Worm (Caenorhabditis elegans) whole organism, L1 larva: ENCODE data around the gene gna-1.
A peak's percentile ranks its signal among the peaks of the same experiment; 100 is the strongest.

ENCODE experiments used
- C04F5.9 ChIP-seq: sonication (generic microtip); optimal IDR thresholded peaks from 2 replicates; lab custom pipeline; 2016; ENCODE audit warnings: missing genetic modification characterization, missing compliant biosample characterization
- C16A3.4 ChIP-seq: fragments of 150-350 bp; optimal IDR thresholded peaks from 2 replicates; lab custom pipeline; 2014; ENCODE audit warnings: missing biosample characterization, missing genetic modification characterization
- C34B4.2 ChIP-seq: sonication (generic microtip); optimal IDR thresholded peaks from 2 replicates; lab custom pipeline; 2017; ENCODE audit warnings: mild to moderate bottlenecking, missing genetic modification characterization, missing compliant biosample characterization
- F16B12.6 ChIP-seq: fragments of 150-350 bp; optimal IDR thresholded peaks from 2 replicates; lab custom pipeline; 2014; ENCODE audit warnings: missing biosample characterization, missing genetic modification characterization
- alr-1 ChIP-seq: fragments of 200-800 bp; sonication (Bioruptor generic); optimal IDR thresholded peaks from 2 replicates; lab custom pipeline; 2018; ENCODE audit warnings: borderline replicate concordance, mild to moderate bottlenecking, missing genetic modification characterization, missing compliant biosample characterization
- aly-2 ChIP-seq: fragments of 150-350 bp; optimal IDR thresholded peaks from 2 replicates; lab custom pipeline; 2014; ENCODE audit warnings: missing biosample characterization, missing genetic modification characterization
- blmp-1 ChIP-seq: fragments of 150-350 bp; optimal IDR thresholded peaks from 2 replicates; lab custom pipeline; 2014; ENCODE audit warnings: missing biosample characterization, missing genetic modification characterization
- ceh-63 ChIP-seq: fragments of 200-800 bp; sonication (Bioruptor generic); optimal IDR thresholded peaks from 2 replicates; lab custom pipeline; 2018; ENCODE audit warnings: mild to moderate bottlenecking, missing genetic modification characterization, missing compliant biosample characterization
- ceh-8 ChIP-seq: fragments of 200-800 bp; sonication (Bioruptor generic); optimal IDR thresholded peaks from 2 replicates; lab custom pipeline; 2018; ENCODE audit warnings: mild to moderate bottlenecking, missing genetic modification characterization, moderate library complexity, missing compliant biosample characterization
- ceh-88 ChIP-seq: fragments of 200-800 bp; sonication (Bioruptor generic); IDR thresholded peaks from 2 replicates; pipeline ENCODE4 v1.3.6; 2022; ENCODE audit warnings: missing genetic modification characterization, missing compliant biosample characterization
- dsc-1 ChIP-seq: sonication (generic microtip); optimal IDR thresholded peaks from 2 replicates; lab custom pipeline; 2016; ENCODE audit warnings: mild to moderate bottlenecking, missing genetic modification characterization, missing compliant biosample characterization
- efl-1 ChIP-seq, 4 experiments: fragments of 150-350 bp; optimal IDR thresholded peaks in 3 of 4; peaks in 1 of 4; 1 replicate in 1 of 4; 2 replicates in 3 of 4; lab custom pipeline; 2014; ENCODE audit warnings: missing biosample characterization in 2 of 4, missing genetic modification characterization in 2 of 4, missing genetic modification reagents in 2 of 4
- egl-13 ChIP-seq: sonication (generic microtip); optimal IDR thresholded peaks from 2 replicates; lab custom pipeline; 2016; ENCODE audit warnings: missing genotype, missing genetic modification reagents, missing genetic modification characterization, missing compliant biosample characterization
- egl-27 ChIP-seq, 2 experiments: fragments of 150-350 bp in 1 of 2; sonication (generic microtip); optimal IDR thresholded peaks; 3 replicates each; lab custom pipeline; 2017 to 2018; ENCODE audit warnings: missing biosample characterization in 2 of 2, missing genetic modification characterization in 2 of 2, missing genetic modification reagents in 2 of 2
- ets-5 ChIP-seq: fragments of 200-800 bp; sonication (Bioruptor generic); IDR thresholded peaks from 2 replicates; pipeline ENCODE4 v1.3.6; 2022; ENCODE audit warnings: missing genetic modification characterization, missing compliant biosample characterization
- hlh-17 ChIP-seq: fragments of 200-800 bp; sonication (Bioruptor generic); optimal IDR thresholded peaks from 2 replicates; lab custom pipeline; 2018; ENCODE audit warnings: missing genetic modification characterization, mild to moderate bottlenecking, missing compliant biosample characterization, moderate library complexity, borderline replicate concordance
- hpl-2 ChIP-seq: fragments of 150-350 bp; optimal IDR thresholded peaks from 2 replicates; lab custom pipeline; 2014; ENCODE audit warnings: missing biosample characterization, missing genetic modification reagents, missing genetic modification characterization
- isw-1 ChIP-seq: fragments of 200-800 bp; sonication (Bioruptor generic); IDR thresholded peaks from 2 replicates; pipeline ENCODE4 v1.3.6; 2022; ENCODE audit warnings: missing genetic modification characterization, missing compliant biosample characterization
- jun-1 ChIP-seq: fragments of 150-350 bp; optimal IDR thresholded peaks from 2 replicates; lab custom pipeline; 2014; ENCODE audit warnings: missing biosample characterization, missing genetic modification reagents, missing genetic modification characterization
- lin-14 ChIP-seq: fragments of 200-800 bp; sonication (Bioruptor generic); optimal IDR thresholded peaks from 2 replicates; lab custom pipeline; 2018; ENCODE audit warnings: mild to moderate bottlenecking, missing genetic modification characterization, moderate library complexity, missing compliant biosample characterization
- lin-15B ChIP-seq: fragments of 150-350 bp; sonication (generic microtip); optimal IDR thresholded peaks from 3 replicates; lab custom pipeline; 2014; ENCODE audit warnings: missing biosample characterization, missing genetic modification characterization
- mep-1 ChIP-seq: fragments of 150-350 bp; optimal IDR thresholded peaks from 2 replicates; lab custom pipeline; 2014; ENCODE audit warnings: missing biosample characterization, missing genetic modification characterization
- nhr-11 ChIP-seq: fragments of 150-350 bp; optimal IDR thresholded peaks from 2 replicates; lab custom pipeline; 2014; ENCODE audit warnings: missing biosample characterization, missing genetic modification characterization
- nhr-20 ChIP-seq: sonication (generic microtip); optimal IDR thresholded peaks from 2 replicates; lab custom pipeline; 2016; ENCODE audit warnings: mild to moderate bottlenecking, missing genetic modification characterization, missing compliant biosample characterization
- nhr-28 ChIP-seq: fragments of 150-350 bp; optimal IDR thresholded peaks from 2 replicates; lab custom pipeline; 2014; ENCODE audit warnings: missing biosample characterization, missing genetic modification characterization
- nhr-47 ChIP-seq: sonication (generic microtip); optimal IDR thresholded peaks from 2 replicates; lab custom pipeline; 2016; ENCODE audit warnings: mild to moderate bottlenecking, missing genetic modification characterization, moderate library complexity, missing compliant biosample characterization
- nhr-77 ChIP-seq: fragments of 150-350 bp; optimal IDR thresholded peaks from 2 replicates; lab custom pipeline; 2014; ENCODE audit warnings: missing biosample characterization, missing genetic modification characterization
- pqm-1 ChIP-seq: sonication (generic microtip); optimal IDR thresholded peaks from 3 replicates; lab custom pipeline; 2017; ENCODE audit warnings: missing biosample characterization, missing genetic modification characterization
- snu-23 ChIP-seq: sonication (generic microtip); optimal IDR thresholded peaks from 2 replicates; lab custom pipeline; 2016; ENCODE audit warnings: missing genetic modification characterization, missing compliant biosample characterization
- sox-4 ChIP-seq: sonication (generic microtip); optimal IDR thresholded peaks from 2 replicates; lab custom pipeline; 2016; ENCODE audit warnings: missing genetic modification characterization, missing compliant biosample characterization
- swsn-7 ChIP-seq: sonication (generic microtip); optimal IDR thresholded peaks from 2 replicates; lab custom pipeline; 2016; ENCODE audit warnings: missing genetic modification characterization, missing compliant biosample characterization
- tbx-2 ChIP-seq: sonication (generic microtip); optimal IDR thresholded peaks from 2 replicates; lab custom pipeline; 2016; ENCODE audit warnings: missing genetic modification characterization, missing compliant biosample characterization
- tlp-1 ChIP-seq: fragments of 150-350 bp; optimal IDR thresholded peaks from 2 replicates; lab custom pipeline; 2014; ENCODE audit warnings: missing biosample characterization, missing genetic modification characterization
- unc-130 ChIP-seq: fragments of 150-350 bp; optimal IDR thresholded peaks from 2 replicates; lab custom pipeline; 2017; ENCODE audit warnings: missing biosample characterization, missing genetic modification characterization, inconsistent platforms
- unc-62 ChIP-seq: fragments of 150-350 bp; optimal IDR thresholded peaks from 2 replicates; lab custom pipeline; 2014; ENCODE audit warnings: missing biosample characterization, missing genetic modification reagents, missing genetic modification characterization
- unc-86 ChIP-seq: sonication (generic microtip); optimal IDR thresholded peaks from 2 replicates; lab custom pipeline; 2016; ENCODE audit warnings: missing genetic modification characterization, missing compliant biosample characterization
- zag-1 ChIP-seq: fragments of 150-350 bp; optimal IDR thresholded peaks from 2 replicates; lab custom pipeline; 2014; ENCODE audit warnings: missing biosample characterization, missing genetic modification characterization

Gene gna-1

DNA sequence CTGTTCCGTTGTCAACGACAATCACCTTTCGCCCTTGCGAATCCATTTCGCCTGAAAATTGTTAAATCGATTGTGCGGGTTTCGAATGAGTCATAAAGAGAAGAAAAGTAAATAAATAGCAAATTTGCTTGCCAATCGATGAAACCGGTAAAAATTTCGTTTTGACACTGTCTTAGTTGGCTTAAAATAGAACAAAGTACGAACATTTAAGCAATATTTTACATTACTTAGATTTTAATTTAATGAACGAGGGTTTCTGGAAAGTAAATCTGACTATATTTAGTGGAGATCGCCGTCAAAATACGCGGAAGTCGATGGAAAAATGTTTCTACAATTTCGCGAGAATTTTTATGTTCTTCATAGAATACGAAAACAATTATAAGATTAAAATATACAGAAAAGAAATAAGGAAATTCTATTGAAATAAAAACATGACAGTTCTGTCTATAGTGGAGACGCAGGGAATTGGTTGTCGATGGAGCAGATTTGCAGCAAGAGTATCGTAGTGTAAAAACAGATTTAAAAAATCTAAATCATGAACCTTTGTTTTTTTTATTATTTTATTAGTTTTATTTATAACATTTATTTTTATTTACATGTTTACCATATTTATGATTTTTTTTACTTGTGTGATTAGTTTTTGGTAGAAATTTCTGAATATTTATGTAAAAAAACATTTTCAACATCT, 18.5 kb upstream of the gna-1 start, which contains the start of gene arx-2 (continued):
- no peak for TF ChIP-seq ceh-8 (GFP tag; lab: Kevin White, UChicago)
- no peak for TF ChIP-seq aly-2
- no peak for TF ChIP-seq C34B4.2 (tag; lab: Kevin White, UChicago)
- TF ChIP-seq unc-130 (tag; lab: Kevin White, UChicago), result peak; percentile 59
- TF ChIP-seq nhr-28 (tag; lab: Kevin White, UChicago), result no peak
- peak; percentile 53 for TF ChIP-seq lin-14 (GFP tag; lab: Kevin White, UChicago)
- no peak for TF ChIP-seq nhr-11
- no peak for TF ChIP-seq C04F5.9 (tag; lab: Kevin White, UChicago)
- TF ChIP-seq pqm-1 (tag; lab: Kevin White, UChicago), result no peak
- peak; percentile 36 for TF ChIP-seq snu-23 (GFP tag; lab: Kevin White, UChicago)
- no peak for TF ChIP-seq alr-1 (tag; lab: Kevin White, UChicago)
- peak; percentile 25 for TF ChIP-seq nhr-20
- TF ChIP-seq, all 84 proteins: peak for 20

DNA sequence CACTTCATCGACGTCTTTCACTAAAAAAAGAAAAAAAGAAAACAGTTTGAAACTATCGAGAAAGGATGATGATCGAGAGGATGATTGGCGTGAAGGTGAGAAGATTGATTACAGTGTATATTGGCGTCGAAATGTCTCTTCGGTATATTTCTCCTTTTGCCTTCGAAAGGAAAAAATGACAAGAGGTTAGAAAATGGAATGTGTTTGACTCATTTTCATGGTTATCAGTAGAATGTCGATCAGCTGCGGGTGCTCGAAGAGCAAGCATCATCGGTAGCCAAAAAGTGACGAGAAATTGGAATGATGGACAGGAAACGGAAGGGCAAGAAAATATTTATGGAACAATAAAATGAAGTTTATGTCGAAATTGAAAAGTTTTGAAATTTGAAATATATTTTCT, 13.9 kb upstream of the gna-1 start:
- TF ChIP-seq zag-1 (tag; lab: Kevin White, UChicago), result no peak
- no peak for TF ChIP-seq efl-1 (optimal IDR thresholded peaks at IDR 0.05; lab: Kevin White, UChicago)
- TF ChIP-seq efl-1 (GFP tag; optimal IDR thresholded peaks at IDR 0.05 in 1 of 2; lab: Kevin White, UChicago), result peak in 1 of 2 experiments; percentile 8
- TF ChIP-seq blmp-1 (tag; lab: Kevin White, UChicago), result peak; percentile 65

DNA sequence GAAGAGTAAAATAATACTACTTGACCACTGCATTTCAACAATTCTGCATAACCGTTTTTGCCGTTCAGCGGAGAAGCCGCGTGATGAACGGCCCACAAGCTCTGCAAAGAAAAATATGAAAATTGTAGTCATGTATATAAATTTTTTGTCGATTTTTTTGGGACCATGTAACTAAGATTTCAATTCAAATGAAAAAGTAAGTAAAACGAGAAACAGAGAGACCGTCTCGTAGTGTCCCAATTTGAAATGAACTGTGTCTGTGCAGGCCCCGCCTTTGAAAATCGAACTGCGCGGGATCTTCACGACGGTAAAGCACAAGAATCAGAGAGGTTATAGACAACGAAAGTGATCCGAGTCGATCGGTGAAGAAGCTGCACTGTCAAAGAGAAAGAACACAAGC, 12.1 kb upstream of the gna-1 start, which contains the start of gene crm-1:
crm-1 (minus strand) TSS at position 101 of the 400 bp plus-strand sequence.
- TF ChIP-seq nhr-77 (tag; lab: Kevin White, UChicago) (peak; percentile 9), swsn-7 (tag; lab: Kevin White, UChicago) (no peak), sox-4 (tag; lab: Kevin White, UChicago) (no peak), lin-14 (GFP tag; lab: Kevin White, UChicago) (peak; percentile 1), tbx-2 (tag; lab: Kevin White, UChicago) (peak; percentile 15), egl-13 (tag; lab: Kevin White, UChicago) (no peak)

DNA sequence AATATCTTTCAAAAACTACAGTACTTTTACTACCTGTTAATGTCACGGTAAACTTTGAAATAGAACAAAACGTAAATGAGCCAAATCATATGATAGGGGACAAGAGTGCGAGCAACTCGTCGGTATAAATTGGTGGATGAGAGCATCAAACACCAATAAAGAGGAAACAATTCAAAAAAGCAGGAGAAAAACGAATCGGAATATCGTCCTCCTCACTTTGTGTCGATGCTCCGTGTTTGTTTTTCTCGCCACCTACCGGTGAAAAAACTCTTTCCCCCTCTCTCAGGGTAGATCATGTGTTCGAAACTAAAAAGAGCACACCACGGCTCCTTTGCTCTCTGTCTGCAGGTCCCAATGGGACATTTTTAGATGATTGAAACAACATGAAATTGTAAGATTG, 8.1 kb upstream of the gna-1 start:
- no peak for TF ChIP-seq ets-5 (GFP tag; lab: Robert Waterston, UW)
- TF ChIP-seq zag-1 (tag; lab: Kevin White, UChicago), result no peak
- peak; percentile 16 for TF ChIP-seq lin-14 (GFP tag; lab: Kevin White, UChicago)
- no peak for TF ChIP-seq unc-62 (GFP tag; lab: Kevin White, UChicago)
- peak; percentile 15 for TF ChIP-seq tbx-2 (tag; lab: Kevin White, UChicago)
- TF ChIP-seq, all 84 proteins: peak for 2

DNA sequence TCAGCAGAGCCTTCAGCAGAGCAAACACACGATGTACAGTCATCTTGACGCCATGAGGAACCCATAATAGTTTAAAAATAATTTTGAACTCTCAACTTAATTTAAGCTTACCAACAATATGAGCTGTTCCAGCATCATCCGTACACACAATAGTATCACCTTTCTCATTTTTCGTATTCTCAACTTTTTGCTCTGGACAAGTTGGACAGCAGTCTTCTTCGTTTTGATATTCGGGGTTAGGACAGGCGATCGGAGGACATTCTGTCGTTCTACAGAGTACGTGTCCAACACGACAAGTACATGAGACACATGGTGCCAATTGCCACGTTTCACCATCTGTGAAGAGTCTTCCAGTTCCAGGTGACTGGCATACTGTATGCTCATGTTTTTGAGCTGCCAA, 3.6 kb upstream of the gna-1 start:
- no peak for TF ChIP-seq dsc-1 (tag; lab: Kevin White, UChicago)
- TF ChIP-seq lin-15B, result no peak
- TF ChIP-seq isw-1 (GFP tag; lab: Robert Waterston, UW), result no peak
- no peak for TF ChIP-seq nhr-47 (tag; lab: Kevin White, UChicago)
- TF ChIP-seq mep-1 (tag; lab: Kevin White, UChicago), result no peak
- TF ChIP-seq unc-86 (tag; lab: Kevin White, UChicago), result no peak
- no peak for TF ChIP-seq pqm-1 (tag; lab: Kevin White, UChicago)
- TF ChIP-seq hpl-2 (GFP tag; lab: Kevin White, UChicago), result no peak
- no peak for TF ChIP-seq ceh-88
- no peak for TF ChIP-seq C16A3.4 (tag; lab: Kevin White, UChicago)
- TF ChIP-seq tlp-1, result no peak
- no peak for TF ChIP-seq F16B12.6
- TF ChIP-seq jun-1, result no peak
- TF ChIP-seq nhr-20, result no peak
- no peak for TF ChIP-seq ceh-63 (GFP tag; lab: Kevin White, UChicago)
- TF ChIP-seq hlh-17 (GFP tag; lab: Kevin White, UChicago), result no peak
- no peak for TF ChIP-seq egl-27 (tag; optimal IDR thresholded peaks at IDR 0.05; lab: Kevin White, UChicago)
- TF ChIP-seq egl-13 (tag; lab: Kevin White, UChicago), result no peak
